Fruit fly (Drosophila melanogaster): ENCODE results near the gene Ir100a.

dm6 chr3R:31762672-31763071 is 38.1 kb upstream of the Ir100a start:
- TF ChIP-seq Hr78 (GFP tag; optimal IDR thresholded peaks at IDR 0.05) (no peak), OdsH (GFP tag; optimal IDR thresholded peaks at IDR 0.05) (no peak), HLH106 (tag; optimal IDR thresholded peaks at IDR 0.05) (no peak), dsf (GFP tag; optimal IDR thresholded peaks at IDR 0.05; ENCODE audit: borderline replicate concordance) (no peak), dmrt93B (GFP tag; optimal IDR thresholded peaks at IDR 0.05) (no peak), h (GFP tag; optimal IDR thresholded peaks at IDR 0.05) (no peak), Mio (GFP tag; optimal IDR thresholded peaks at IDR 0.05) (no peak), Rel (GFP tag; optimal IDR thresholded peaks at IDR 0.05) (no peak), Rel (tag; optimal IDR thresholded peaks at IDR 0.05) (no peak), CG9705 (GFP tag; optimal IDR thresholded peaks at IDR 0.05) (no peak), Jra (GFP tag; optimal IDR thresholded peaks at IDR 0.05) (no peak)

Data from whole organism, wandering third instar larva.